Worm (Caenorhabditis elegans) whole organism, L1 larva: Measurements from ENCODE around the gene T28B11.1.

Experiments
- C04F5.9 ChIP-seq: sonication (generic microtip); optimal IDR thresholded peaks from 2 replicates; lab custom pipeline; 2016; ENCODE audit warnings: missing genetic modification characterization, missing compliant biosample characterization
- C34B4.2 ChIP-seq: sonication (generic microtip); optimal IDR thresholded peaks from 2 replicates; lab custom pipeline; 2017; ENCODE audit warnings: mild to moderate bottlenecking, missing genetic modification characterization, missing compliant biosample characterization
- F16B12.6 ChIP-seq: fragments of 150-350 bp; optimal IDR thresholded peaks from 2 replicates; lab custom pipeline; 2014; ENCODE audit warnings: missing biosample characterization, missing genetic modification characterization
- aly-2 ChIP-seq: fragments of 150-350 bp; optimal IDR thresholded peaks from 2 replicates; lab custom pipeline; 2014; ENCODE audit warnings: missing biosample characterization, missing genetic modification characterization
- blmp-1 ChIP-seq: fragments of 150-350 bp; optimal IDR thresholded peaks from 2 replicates; lab custom pipeline; 2014; ENCODE audit warnings: missing biosample characterization, missing genetic modification characterization
- ceh-63 ChIP-seq: fragments of 200-800 bp; sonication (Bioruptor generic); optimal IDR thresholded peaks from 2 replicates; lab custom pipeline; 2018; ENCODE audit warnings: mild to moderate bottlenecking, missing genetic modification characterization, missing compliant biosample characterization
- ceh-8 ChIP-seq: fragments of 200-800 bp; sonication (Bioruptor generic); optimal IDR thresholded peaks from 2 replicates; lab custom pipeline; 2018; ENCODE audit warnings: mild to moderate bottlenecking, missing genetic modification characterization, moderate library complexity, missing compliant biosample characterization
- ceh-82 ChIP-seq, 3 experiments: fragments of 150-350 bp in 1 of 3; sonication (generic microtip) in 2 of 3; optimal IDR thresholded peaks; 2 replicates each; lab custom pipeline; 2014 to 2017; ENCODE audit warnings: missing biosample characterization in 3 of 3, missing genetic modification characterization in 3 of 3
- ceh-90 ChIP-seq: sonication (generic microtip); optimal IDR thresholded peaks from 2 replicates; lab custom pipeline; 2016; ENCODE audit warnings: missing genetic modification characterization, missing compliant biosample characterization
- ces-1 ChIP-seq: fragments of 150-350 bp; optimal IDR thresholded peaks from 2 replicates; lab custom pipeline; 2014; ENCODE audit warnings: missing biosample characterization, missing genetic modification reagents, missing genetic modification characterization
- dpl-1 ChIP-seq, 3 experiments: fragments of 150-350 bp in 2 of 3; sonication (generic microtip) in 1 of 3; optimal IDR thresholded peaks; 2 replicates each; lab custom pipeline; 2014 to 2017; ENCODE audit warnings: missing biosample characterization in 3 of 3, missing genetic modification characterization in 3 of 3, missing genetic modification reagents in 3 of 3
- dsc-1 ChIP-seq: sonication (generic microtip); optimal IDR thresholded peaks from 2 replicates; lab custom pipeline; 2016; ENCODE audit warnings: mild to moderate bottlenecking, missing genetic modification characterization, missing compliant biosample characterization
- efl-3 ChIP-seq: fragments of 200-800 bp; sonication (Bioruptor generic); optimal IDR thresholded peaks from 2 replicates; lab custom pipeline; 2018; ENCODE audit warnings: mild to moderate bottlenecking, missing genetic modification characterization, missing compliant biosample characterization
- egl-27 ChIP-seq, 2 experiments: fragments of 150-350 bp in 1 of 2; sonication (generic microtip); optimal IDR thresholded peaks; 3 replicates each; lab custom pipeline; 2017 to 2018; ENCODE audit warnings: missing biosample characterization in 2 of 2, missing genetic modification characterization in 2 of 2, missing genetic modification reagents in 2 of 2
- elt-2 ChIP-seq: sonication (generic microtip); optimal IDR thresholded peaks from 2 replicates; lab custom pipeline; 2016; ENCODE audit warnings: missing genetic modification characterization, mild to moderate bottlenecking, inconsistent platforms, missing compliant biosample characterization, missing genetic modification reagents
- fkh-4 ChIP-seq: sonication (generic microtip); optimal IDR thresholded peaks from 2 replicates; lab custom pipeline; 2016; ENCODE audit warnings: missing compliant biosample characterization, missing genetic modification characterization, borderline replicate concordance
- fkh-8 ChIP-seq: sonication (generic microtip); optimal IDR thresholded peaks from 2 replicates; lab custom pipeline; 2016; ENCODE audit warnings: mild to moderate bottlenecking, missing genetic modification characterization, missing compliant biosample characterization
- hlh-4 ChIP-seq: sonication (generic microtip); optimal IDR thresholded peaks from 2 replicates; lab custom pipeline; 2016; ENCODE audit warnings: mild to moderate bottlenecking, missing genetic modification characterization, missing compliant biosample characterization
- hpl-2 ChIP-seq: fragments of 150-350 bp; optimal IDR thresholded peaks from 2 replicates; lab custom pipeline; 2014; ENCODE audit warnings: missing biosample characterization, missing genetic modification reagents, missing genetic modification characterization
- irx-1 ChIP-seq: sonication (generic microtip); optimal IDR thresholded peaks from 2 replicates; lab custom pipeline; 2016; ENCODE audit warnings: missing genetic modification characterization, missing compliant biosample characterization
- lin-15B ChIP-seq: fragments of 150-350 bp; sonication (generic microtip); optimal IDR thresholded peaks from 3 replicates; lab custom pipeline; 2014; ENCODE audit warnings: missing biosample characterization, missing genetic modification characterization
- lin-35 ChIP-seq, 2 experiments: fragments of 150-350 bp; optimal IDR thresholded peaks; 2 replicates each; lab custom pipeline; 2014; ENCODE audit warnings: missing biosample characterization in 2 of 2, missing genetic modification characterization in 2 of 2, missing genetic modification reagents in 2 of 2
- lin-39 ChIP-seq: fragments of 150-350 bp; optimal IDR thresholded peaks from 2 replicates; lab custom pipeline; 2014; ENCODE audit warnings: missing biosample characterization, missing genetic modification reagents, missing genetic modification characterization
- lsy-2 ChIP-seq, 2 experiments: fragments of 150-350 bp; optimal IDR thresholded peaks; 2 replicates each; lab custom pipeline; 2014; ENCODE audit warnings: missing biosample characterization in 2 of 2, missing genetic modification characterization in 2 of 2
- mdl-1 ChIP-seq, 2 experiments: fragments of 150-350 bp; optimal IDR thresholded peaks; 2 replicates each; lab custom pipeline; 2014 to 2017; ENCODE audit warnings: missing biosample characterization in 2 of 2, missing genetic modification characterization in 2 of 2, inconsistent platforms in 1 of 2
- mef-2 ChIP-seq: fragments of 150-350 bp; optimal IDR thresholded peaks from 2 replicates; lab custom pipeline; 2014; ENCODE audit warnings: missing biosample characterization, missing genetic modification characterization
- nhr-11 ChIP-seq: fragments of 150-350 bp; optimal IDR thresholded peaks from 2 replicates; lab custom pipeline; 2014; ENCODE audit warnings: missing biosample characterization, missing genetic modification characterization
- nhr-19 ChIP-seq: fragments of 200-800 bp; sonication (Bioruptor generic); conservative IDR thresholded peaks from 2 replicates; pipeline ENCODE4 v1.3.6; 2022; ENCODE audit warnings: missing genetic modification characterization, missing compliant biosample characterization
- nhr-28 ChIP-seq: fragments of 150-350 bp; optimal IDR thresholded peaks from 2 replicates; lab custom pipeline; 2014; ENCODE audit warnings: missing biosample characterization, missing genetic modification characterization
- nhr-47 ChIP-seq: sonication (generic microtip); optimal IDR thresholded peaks from 2 replicates; lab custom pipeline; 2016; ENCODE audit warnings: mild to moderate bottlenecking, missing genetic modification characterization, moderate library complexity, missing compliant biosample characterization
- nhr-71 ChIP-seq: sonication (generic microtip); optimal IDR thresholded peaks from 2 replicates; lab custom pipeline; 2016; ENCODE audit warnings: mild to moderate bottlenecking, missing genetic modification characterization, moderate library complexity, missing compliant biosample characterization
- nhr-76 ChIP-seq: sonication (generic microtip); optimal IDR thresholded peaks from 2 replicates; lab custom pipeline; 2017; ENCODE audit warnings: missing biosample characterization, missing genetic modification characterization
- nhr-77 ChIP-seq: fragments of 150-350 bp; optimal IDR thresholded peaks from 2 replicates; lab custom pipeline; 2014; ENCODE audit warnings: missing biosample characterization, missing genetic modification characterization
- nhr-84 ChIP-seq: sonication (generic microtip); optimal IDR thresholded peaks from 2 replicates; lab custom pipeline; 2017; ENCODE audit warnings: missing biosample characterization, missing genetic modification characterization
- nhr-90 ChIP-seq: sonication (generic microtip); optimal IDR thresholded peaks from 2 replicates; lab custom pipeline; 2016; ENCODE audit warnings: mild to moderate bottlenecking, missing genetic modification characterization, missing compliant biosample characterization; ENCODE audit not compliant: poor library complexity
- pag-3 ChIP-seq: sonication (generic microtip); optimal IDR thresholded peaks from 2 replicates; lab custom pipeline; 2017; ENCODE audit warnings: missing genetic modification characterization, mild to moderate bottlenecking, missing compliant biosample characterization, antibody characterized with exemption, borderline replicate concordance; ENCODE audit not compliant: insufficient read depth
- pax-3 ChIP-seq: fragments of 200-800 bp; sonication (Bioruptor generic); optimal IDR thresholded peaks from 2 replicates; lab custom pipeline; 2018; ENCODE audit warnings: mild to moderate bottlenecking, missing genetic modification characterization, moderate library complexity, missing compliant biosample characterization
- pqm-1 ChIP-seq: sonication (generic microtip); optimal IDR thresholded peaks from 3 replicates; lab custom pipeline; 2017; ENCODE audit warnings: missing biosample characterization, missing genetic modification characterization
- rnt-1 ChIP-seq: sonication (generic microtip); optimal IDR thresholded peaks from 2 replicates; lab custom pipeline; 2016; ENCODE audit warnings: mild to moderate bottlenecking, missing genetic modification characterization, moderate library complexity, missing compliant biosample characterization
- skn-1 ChIP-seq: fragments of 150-350 bp; optimal IDR thresholded peaks from 2 replicates; lab custom pipeline; 2014; ENCODE audit warnings: missing biosample characterization, missing genetic modification characterization
- snpc-4 ChIP-seq: fragments of 150-350 bp; optimal IDR thresholded peaks from 2 replicates; lab custom pipeline; 2014; ENCODE audit warnings: missing biosample characterization, missing genetic modification characterization
- snu-23 ChIP-seq: sonication (generic microtip); optimal IDR thresholded peaks from 2 replicates; lab custom pipeline; 2016; ENCODE audit warnings: missing genetic modification characterization, missing compliant biosample characterization
- sup-37 ChIP-seq: fragments of 200-800 bp; sonication (Bioruptor generic); optimal IDR thresholded peaks from 2 replicates; lab custom pipeline; 2018; ENCODE audit warnings: mild to moderate bottlenecking, missing genetic modification characterization, missing compliant biosample characterization
- swsn-7 ChIP-seq: sonication (generic microtip); optimal IDR thresholded peaks from 2 replicates; lab custom pipeline; 2016; ENCODE audit warnings: missing genetic modification characterization, missing compliant biosample characterization
- unc-130 ChIP-seq: fragments of 150-350 bp; optimal IDR thresholded peaks from 2 replicates; lab custom pipeline; 2017; ENCODE audit warnings: missing biosample characterization, missing genetic modification characterization, inconsistent platforms
- unc-30 ChIP-seq: sonication (generic microtip); optimal IDR thresholded peaks from 2 replicates; lab custom pipeline; 2017; ENCODE audit warnings: missing biosample characterization, missing genetic modification characterization
- unc-62 ChIP-seq: fragments of 150-350 bp; optimal IDR thresholded peaks from 2 replicates; lab custom pipeline; 2014; ENCODE audit warnings: missing biosample characterization, missing genetic modification reagents, missing genetic modification characterization
- vab-15 ChIP-seq: sonication (generic microtip); optimal IDR thresholded peaks from 2 replicates; lab custom pipeline; 2017; ENCODE audit warnings: missing genotype, mild to moderate bottlenecking, missing genetic modification characterization, missing compliant biosample characterization
- xbp-1 ChIP-seq: sonication (generic microtip); optimal IDR thresholded peaks from 2 replicates; lab custom pipeline; 2016; ENCODE audit warnings: missing genetic modification characterization, missing compliant biosample characterization
- zag-1 ChIP-seq: fragments of 150-350 bp; optimal IDR thresholded peaks from 2 replicates; lab custom pipeline; 2014; ENCODE audit warnings: missing biosample characterization, missing genetic modification characterization
- ztf-11 ChIP-seq, 2 experiments: sonication (generic microtip); optimal IDR thresholded peaks; 2 replicates each; lab custom pipeline; 2016 to 2017; ENCODE audit warnings: missing genetic modification characterization in 2 of 2, missing biosample characterization in 1 of 2, missing compliant biosample characterization in 1 of 2
- ztf-4 ChIP-seq: fragments of 150-350 bp; optimal IDR thresholded peaks from 2 replicates; lab custom pipeline; 2014; ENCODE audit warnings: missing biosample characterization, missing genetic modification characterization

Gene T28B11.1

ce11 chrV:10719019-10719832 is 13.0 kb downstream of the T28B11.1 start (continued):
- no peak for TF ChIP-seq nhr-90 (tag; lab: Kevin White, UChicago)
- TF ChIP-seq fkh-8 (tag; lab: Kevin White, UChicago) = peak; percentile 8
- TF ChIP-seq hpl-2 = no peak
- TF ChIP-seq unc-30 = no peak
- TF ChIP-seq unc-62 = no peak
- peak; percentile 52 for TF ChIP-seq nhr-19
- peak; percentile 65 for TF ChIP-seq nhr-71
- peak; percentile 25 for TF ChIP-seq nhr-47
- TF ChIP-seq unc-130 (tag; lab: Kevin White, UChicago) = peak; percentile 40
- TF ChIP-seq nhr-11 (tag; lab: Kevin White, UChicago) = no peak
- no peak for TF ChIP-seq ztf-4 (tag; lab: Kevin White, UChicago)
- peak in 1 of 2 experiments; percentile 24 for TF ChIP-seq mdl-1 (tag; optimal IDR thresholded peaks at IDR 0.05; lab: Kevin White, UChicago)
- TF ChIP-seq lin-15B (tag; lab: Kevin White, UChicago) = no peak
- TF ChIP-seq fkh-4 = no peak
- peak in 1 of 2 experiments; percentile 44 for TF ChIP-seq lsy-2 (tag; optimal IDR thresholded peaks at IDR 0.05; lab: Kevin White, UChicago)
- TF ChIP-seq ceh-82 (tag; optimal IDR thresholded peaks at IDR 0.05; lab: Kevin White, UChicago) = no peak
- TF ChIP-seq C04F5.9 (tag; lab: Kevin White, UChicago) = no peak
- TF ChIP-seq ceh-90 = no peak
- no peak for TF ChIP-seq nhr-28 (tag; lab: Kevin White, UChicago)
- TF ChIP-seq irx-1 (tag; lab: Kevin White, UChicago) = no peak
- TF ChIP-seq F16B12.6 (tag; lab: Kevin White, UChicago) = no peak
- TF ChIP-seq aly-2 (tag; lab: Kevin White, UChicago) = no peak
- no peak for TF ChIP-seq nhr-84
- peak; percentile 21 for TF ChIP-seq snu-23 (GFP tag; lab: Kevin White, UChicago)
- no peak for TF ChIP-seq ceh-8 (GFP tag; lab: Kevin White, UChicago)
- TF ChIP-seq zag-1 (tag; lab: Kevin White, UChicago) = no peak
- no peak for TF ChIP-seq snpc-4 (tag; lab: Kevin White, UChicago)
- no peak for TF ChIP-seq ceh-63 (GFP tag; lab: Kevin White, UChicago)
- TF ChIP-seq hlh-4 = no peak
- no peak for TF ChIP-seq dpl-1 (GFP tag; optimal IDR thresholded peaks at IDR 0.05; lab: Kevin White, UChicago)
- no peak for TF ChIP-seq efl-3 (GFP tag; lab: Kevin White, UChicago)
- no peak for TF ChIP-seq ztf-11 (tag; optimal IDR thresholded peaks at IDR 0.05; lab: Kevin White, UChicago)
- TF ChIP-seq ces-1 (GFP tag; lab: Kevin White, UChicago) = no peak
- peak; percentile 12 for TF ChIP-seq sup-37 (GFP tag; lab: Kevin White, UChicago)
- no peak for TF ChIP-seq pqm-1 (tag; lab: Kevin White, UChicago)
- no peak for TF ChIP-seq elt-2 (tag; lab: Kevin White, UChicago)
- TF ChIP-seq nhr-76 = no peak
- TF ChIP-seq lin-39 (tag; lab: Kevin White, UChicago) = peak; percentile 54
- TF ChIP-seq xbp-1 (tag; lab: Kevin White, UChicago) = peak; percentile 14
- no peak for TF ChIP-seq pax-3
- no peak for TF ChIP-seq vab-15 (tag; lab: Kevin White, UChicago)
- TF ChIP-seq skn-1 = peak; percentile 6
- TF ChIP-seq pag-3 (tag; lab: Kevin White, UChicago) = no peak
- no peak for TF ChIP-seq blmp-1
- no peak for TF ChIP-seq C34B4.2 (tag; lab: Kevin White, UChicago)
- TF ChIP-seq egl-27 (tag; optimal IDR thresholded peaks at IDR 0.05; lab: Kevin White, UChicago) = no peak
- TF ChIP-seq swsn-7 (tag; lab: Kevin White, UChicago) = no peak
- TF ChIP-seq nhr-77 (tag; lab: Kevin White, UChicago) = no peak
- TF ChIP-seq lin-35 (GFP tag; optimal IDR thresholded peaks at IDR 0.05; lab: Kevin White, UChicago) = peak in 1 of 2 experiments; percentile 10
- no peak for TF ChIP-seq mef-2 (tag; lab: Kevin White, UChicago)
- TF ChIP-seq rnt-1 (tag; lab: Kevin White, UChicago) = peak; percentile 82
- peak; percentile 24 for TF ChIP-seq dsc-1 (tag; lab: Kevin White, UChicago)
